Worm (Caenorhabditis elegans) whole organism, late embryonic: ENCODE results near the gene clec-125.
A peak's percentile ranks its signal among the peaks of the same experiment; 100 is the strongest.

Experiments used
- C08G9.2 ChIP-seq: sonication (generic microtip); optimal IDR thresholded peaks from 2 replicates; lab custom pipeline; 2016; ENCODE audit warnings: mild to moderate bottlenecking, missing genetic modification characterization, moderate library complexity, missing compliant biosample characterization
- C38D4.7 ChIP-seq: fragments of 200-800 bp; sonication (Bioruptor generic); optimal IDR thresholded peaks from 2 replicates; lab custom pipeline; 2018; ENCODE audit warnings: mild to moderate bottlenecking, missing genetic modification characterization, moderate library complexity, missing compliant biosample characterization
- F13H6.1 ChIP-seq: sonication (generic microtip); optimal IDR thresholded peaks from 2 replicates; lab custom pipeline; 2016; ENCODE audit warnings: missing genetic modification characterization, missing compliant biosample characterization
- K02D7.2 ChIP-seq: sonication (generic microtip); optimal IDR thresholded peaks from 2 replicates; lab custom pipeline; 2017; ENCODE audit warnings: mild to moderate bottlenecking, missing genetic modification characterization, missing compliant biosample characterization
- K09A11.1 ChIP-seq: sonication (generic microtip); optimal IDR thresholded peaks from 2 replicates; lab custom pipeline; 2017; ENCODE audit warnings: antibody characterized with exemption, mild to moderate bottlenecking, missing genetic modification characterization, missing compliant biosample characterization; ENCODE audit not compliant: insufficient read depth
- T23F11.4 ChIP-seq: fragments of 200-800 bp; sonication (Bioruptor generic); optimal IDR thresholded peaks from 2 replicates; lab custom pipeline; 2018; ENCODE audit warnings: mild to moderate bottlenecking, missing genetic modification characterization, missing compliant biosample characterization
- Y22D7AL.16 ChIP-seq: sonication (generic microtip); optimal IDR thresholded peaks from 2 replicates; lab custom pipeline; 2016; ENCODE audit warnings: missing genetic modification characterization, missing compliant biosample characterization
- ceh-14 ChIP-seq: sonication (generic microtip); optimal IDR thresholded peaks from 2 replicates; lab custom pipeline; 2016; ENCODE audit warnings: missing genotype, missing genetic modification characterization, missing compliant biosample characterization
- ceh-18 ChIP-seq: sonication (generic microtip); optimal IDR thresholded peaks from 2 replicates; lab custom pipeline; 2016; ENCODE audit warnings: missing genetic modification characterization, missing compliant biosample characterization
- ceh-24 ChIP-seq: sonication (generic microtip); optimal IDR thresholded peaks from 2 replicates; lab custom pipeline; 2016; ENCODE audit warnings: mild to moderate bottlenecking, missing genetic modification characterization, missing compliant biosample characterization
- ceh-31 ChIP-seq: sonication (generic microtip); optimal IDR thresholded peaks from 2 replicates; lab custom pipeline; 2016; ENCODE audit warnings: missing genetic modification characterization, missing compliant biosample characterization
- ceh-34 ChIP-seq: sonication (generic microtip); optimal IDR thresholded peaks from 2 replicates; lab custom pipeline; 2016; ENCODE audit warnings: mild to moderate bottlenecking, missing genetic modification characterization, missing compliant biosample characterization
- ceh-48 ChIP-seq: sonication (generic microtip); optimal IDR thresholded peaks from 2 replicates; lab custom pipeline; 2016; ENCODE audit warnings: missing genetic modification characterization, inconsistent platforms, missing compliant biosample characterization
- ceh-9 ChIP-seq: sonication (generic microtip); optimal IDR thresholded peaks from 2 replicates; lab custom pipeline; 2016; ENCODE audit warnings: mild to moderate bottlenecking, missing genetic modification characterization, inconsistent platforms, missing compliant biosample characterization
- che-1 ChIP-seq: sonication (generic microtip); optimal IDR thresholded peaks from 2 replicates; lab custom pipeline; 2016; ENCODE audit warnings: mild to moderate bottlenecking, missing genetic modification characterization, missing compliant biosample characterization
- elt-2 ChIP-seq: sonication (generic microtip); optimal IDR thresholded peaks from 2 replicates; lab custom pipeline; 2016; ENCODE audit warnings: missing genetic modification reagents, missing genetic modification characterization, missing compliant biosample characterization
- elt-4 ChIP-seq: sonication (generic microtip); optimal IDR thresholded peaks from 2 replicates; lab custom pipeline; 2016; ENCODE audit warnings: missing genetic modification characterization, missing compliant biosample characterization
- ets-4 ChIP-seq: sonication (generic microtip); optimal IDR thresholded peaks from 2 replicates; lab custom pipeline; 2016; ENCODE audit warnings: missing genetic modification characterization, missing compliant biosample characterization
- eyg-1 ChIP-seq: sonication (generic microtip); optimal IDR thresholded peaks from 2 replicates; lab custom pipeline; 2016; ENCODE audit warnings: missing genotype, missing genetic modification characterization, missing compliant biosample characterization
- fkh-6 ChIP-seq: sonication (generic microtip); optimal IDR thresholded peaks from 2 replicates; lab custom pipeline; 2016; ENCODE audit warnings: missing genetic modification characterization, missing compliant biosample characterization
- gmeb-2 ChIP-seq: sonication (generic microtip); optimal IDR thresholded peaks from 2 replicates; lab custom pipeline; 2016; ENCODE audit warnings: missing genetic modification characterization, inconsistent platforms, missing compliant biosample characterization
- hlh-13 ChIP-seq: fragments of 200-800 bp; sonication (Bioruptor generic); optimal IDR thresholded peaks from 2 replicates; lab custom pipeline; 2018; ENCODE audit warnings: mild to moderate bottlenecking, missing genetic modification characterization, missing compliant biosample characterization
- hlh-15 ChIP-seq: sonication (generic microtip); optimal IDR thresholded peaks from 2 replicates; lab custom pipeline; 2016; ENCODE audit warnings: missing genetic modification characterization, missing compliant biosample characterization
- hlh-30 ChIP-seq: sonication (generic microtip); optimal IDR thresholded peaks from 2 replicates; lab custom pipeline; 2017; ENCODE audit warnings: antibody characterized with exemption, missing genetic modification characterization, missing compliant biosample characterization; ENCODE audit not compliant: insufficient read depth
- hlh-6 ChIP-seq: sonication (generic microtip); optimal IDR thresholded peaks from 2 replicates; lab custom pipeline; 2016; ENCODE audit warnings: missing genotype, missing genetic modification characterization, missing compliant biosample characterization
- hlh-8 ChIP-seq: sonication (generic microtip); optimal IDR thresholded peaks from 2 replicates; lab custom pipeline; 2016; ENCODE audit warnings: missing genotype, missing genetic modification characterization, missing compliant biosample characterization
- lim-6 ChIP-seq: sonication (generic microtip); optimal IDR thresholded peaks from 2 replicates; lab custom pipeline; 2016; ENCODE audit warnings: missing genetic modification characterization, missing compliant biosample characterization
- madf-2 ChIP-seq: sonication (generic microtip); optimal IDR thresholded peaks from 2 replicates; lab custom pipeline; 2017; ENCODE audit warnings: missing genetic modification characterization, missing compliant biosample characterization
- nhr-11 ChIP-seq: fragments of 150-350 bp; optimal IDR thresholded peaks from 2 replicates; lab custom pipeline; 2014; ENCODE audit warnings: missing biosample characterization, missing genetic modification characterization
- nhr-232 ChIP-seq: sonication (generic microtip); optimal IDR thresholded peaks from 2 replicates; lab custom pipeline; 2016; ENCODE audit warnings: missing genetic modification characterization, missing compliant biosample characterization
- pax-1 ChIP-seq: fragments of 150-350 bp; optimal IDR thresholded peaks from 2 replicates; lab custom pipeline; 2014; ENCODE audit warnings: missing biosample characterization, missing genetic modification characterization
- pha-4 ChIP-seq: fragments of 150-350 bp; optimal IDR thresholded peaks from 2 replicates; lab custom pipeline; 2018; ENCODE audit warnings: missing biosample characterization, missing genetic modification reagents, missing genetic modification characterization
- pqm-1 ChIP-seq: sonication (generic microtip); optimal IDR thresholded peaks from 2 replicates; lab custom pipeline; 2016; ENCODE audit warnings: missing genetic modification characterization, missing compliant biosample characterization
- pros-1 ChIP-seq: fragments of 150-350 bp; optimal IDR thresholded peaks from 2 replicates; lab custom pipeline; 2014; ENCODE audit warnings: missing biosample characterization, missing genetic modification reagents, missing genetic modification characterization
- sox-2 ChIP-seq: fragments of 200-800 bp; sonication (Bioruptor generic); IDR thresholded peaks from 2 replicates; pipeline ENCODE4 v1.3.6; 2022; ENCODE audit warnings: missing genetic modification reagents, missing genetic modification characterization, missing compliant biosample characterization
- sox-4 ChIP-seq: sonication (generic microtip); optimal IDR thresholded peaks from 2 replicates; lab custom pipeline; 2017; ENCODE audit warnings: mild to moderate bottlenecking, missing genetic modification characterization, inconsistent platforms, missing compliant biosample characterization
- syd-9 ChIP-seq: sonication (generic microtip); optimal IDR thresholded peaks from 2 replicates; lab custom pipeline; 2016; ENCODE audit warnings: mild to moderate bottlenecking, missing genetic modification characterization, moderate library complexity, missing compliant biosample characterization
- tbx-2 ChIP-seq: sonication (generic microtip); optimal IDR thresholded peaks from 2 replicates; lab custom pipeline; 2016; ENCODE audit warnings: missing genetic modification characterization, missing compliant biosample characterization
- tbx-7 ChIP-seq: sonication (generic microtip); optimal IDR thresholded peaks from 2 replicates; lab custom pipeline; 2016; ENCODE audit warnings: missing genotype, missing genetic modification characterization, missing compliant biosample characterization
- unc-3 ChIP-seq, 2 experiments: fragments of 200-800 bp in 1 of 2; sonication (Bioruptor generic) in 1 of 2; sonication (generic microtip) in 1 of 2; conservative IDR thresholded peaks in 1 of 2; optimal IDR thresholded peaks in 1 of 2; 2 replicates each; pipeline versions ENCODE4 v1.3.6 to Lab custom; 2016 to 2022; ENCODE audit warnings: missing compliant biosample characterization in 2 of 2, missing genetic modification characterization in 2 of 2, missing genetic modification reagents in 1 of 2
- unc-42 ChIP-seq: sonication (generic microtip); optimal IDR thresholded peaks from 2 replicates; lab custom pipeline; 2016; ENCODE audit warnings: missing genotype, missing genetic modification characterization, missing compliant biosample characterization
- unc-86 ChIP-seq: sonication (generic microtip); optimal IDR thresholded peaks from 2 replicates; lab custom pipeline; 2016; ENCODE audit warnings: missing genetic modification characterization, missing compliant biosample characterization
- ztf-16 ChIP-seq: sonication (generic microtip); optimal IDR thresholded peaks from 2 replicates; lab custom pipeline; 2017; ENCODE audit warnings: missing genetic modification characterization, missing compliant biosample characterization

The clec-125 gene

ce11 chrII:3518961-3519544 lies 3.2 kb downstream of the clec-125 start, which contains the start of gene clec-126 (continued):
- peak; percentile 1 for TF ChIP-seq T23F11.4 (GFP tag; lab: Kevin White, UChicago)
- peak; percentile 81 for TF ChIP-seq eyg-1 (tag; lab: Kevin White, UChicago)
- TF ChIP-seq pqm-1 (tag; lab: Kevin White, UChicago) = peak; percentile 80
- TF ChIP-seq gmeb-2 (tag; lab: Kevin White, UChicago) = peak; percentile 52
- TF ChIP-seq Y22D7AL.16 (tag; lab: Kevin White, UChicago) = peak; percentile 46
- peak; percentile 53 for TF ChIP-seq ceh-48 (tag; lab: Kevin White, UChicago)
- TF ChIP-seq F13H6.1 (tag; lab: Kevin White, UChicago) = peak; percentile 12
- no peak for TF ChIP-seq pha-4 (tag; lab: Kevin White, UChicago)
- peak; percentile 77 for TF ChIP-seq madf-2 (tag; lab: Kevin White, UChicago)
- no peak for TF ChIP-seq ceh-24 (tag; lab: Kevin White, UChicago)
- peak; percentile 59 for TF ChIP-seq tbx-7 (tag; lab: Kevin White, UChicago)
- TF ChIP-seq fkh-6 (tag; lab: Kevin White, UChicago) = peak; percentile 76
- peak; percentile 69 for TF ChIP-seq K09A11.1 (tag; lab: Kevin White, UChicago)
- peak; percentile 45 for TF ChIP-seq ztf-16 (tag; lab: Kevin White, UChicago)
- TF ChIP-seq pros-1 (tag; lab: Kevin White, UChicago) = no peak
- TF ChIP-seq ceh-18 (tag; lab: Kevin White, UChicago) = peak; percentile 71
- no peak for TF ChIP-seq nhr-11 (tag; lab: Kevin White, UChicago)
- TF ChIP-seq lim-6 (tag; lab: Kevin White, UChicago) = peak; percentile 43
- peak; percentile 75 for TF ChIP-seq che-1 (tag; lab: Kevin White, UChicago)
- TF ChIP-seq unc-42 (tag; lab: Kevin White, UChicago) = peak; percentile 85
- TF ChIP-seq unc-86 (tag; lab: Kevin White, UChicago) = peak; percentile 69
- peak; percentile 51 for TF ChIP-seq ceh-34 (tag; lab: Kevin White, UChicago)
- TF ChIP-seq tbx-2 (tag; lab: Kevin White, UChicago) = peak; percentile 76
- TF ChIP-seq ceh-31 = peak; percentile 54
- TF ChIP-seq nhr-232 = peak; percentile 72
- TF ChIP-seq ceh-14 (tag; lab: Kevin White, UChicago) = peak; percentile 77
- peak; percentile 9 for TF ChIP-seq hlh-8
- peak; percentile 27 for TF ChIP-seq ceh-9 (tag; lab: Kevin White, UChicago)
- TF ChIP-seq sox-2 (GFP tag; lab: Robert Waterston, UW) = no peak; the same call in 1 of the 2 replicates
- peak; percentile 85 for TF ChIP-seq hlh-6 (tag; lab: Kevin White, UChicago)
- TF ChIP-seq K02D7.2 = peak; percentile 61
- TF ChIP-seq hlh-15 (tag; lab: Kevin White, UChicago) = peak; percentile 37
- no peak for TF ChIP-seq pax-1 (tag; lab: Kevin White, UChicago)
- no peak for TF ChIP-seq unc-3 (GFP tag; conservative IDR thresholded peaks at IDR 0.05; lab: Robert Waterston, UW)
- peak; percentile 50 for TF ChIP-seq unc-3 (tag; optimal IDR thresholded peaks at IDR 0.05; lab: Kevin White, UChicago)
- peak; percentile 75 for TF ChIP-seq C38D4.7 (GFP tag; lab: Kevin White, UChicago)
- TF ChIP-seq syd-9 = peak; percentile 53
- peak; percentile 5 for TF ChIP-seq ets-4 (tag; lab: Kevin White, UChicago)
- peak; percentile 9 for TF ChIP-seq elt-4 (tag; lab: Kevin White, UChicago)
- TF ChIP-seq C08G9.2 (tag; lab: Kevin White, UChicago) = peak; percentile 67
- peak; percentile 54 for TF ChIP-seq hlh-13 (GFP tag; lab: Kevin White, UChicago)
- TF ChIP-seq elt-2 (tag; lab: Kevin White, UChicago) = peak; percentile 93
- TF ChIP-seq hlh-30 (tag; lab: Kevin White, UChicago) = peak; percentile 43
- TF ChIP-seq sox-4 = peak; percentile 65
